Fruit fly (Drosophila melanogaster): ENCODE data around the gene Spn.

dm6 chr3L:2481470-2481869 lies 72.6 kb downstream of the Spn start:
- TF ChIP-seq CG17806 (tag; optimal IDR thresholded peaks at IDR 0.05) (peak; percentile 50), CG12605 (GFP tag; IDR thresholded peaks at IDR 0.05) (no peak), fd96Ca (GFP tag; IDR thresholded peaks at IDR 0.05) (peak; percentile 56; the same call in 1 of the 3 replicates), CG9948 (tag; optimal IDR thresholded peaks at IDR 0.05) (peak; percentile 29), CG13204 (GFP tag; optimal IDR thresholded peaks at IDR 0.05) (no peak), Pif1B (GFP tag; optimal IDR thresholded peaks at IDR 0.05) (peak; percentile 64), rn (GFP tag; IDR thresholded peaks at IDR 0.05) (peak; percentile 51; the same call in 1 of the 2 replicates), CG4496 (GFP tag; IDR thresholded peaks at IDR 0.05) (peak; percentile 49; the same call in 2 of the 3 replicates), CG8301 (tag; optimal IDR thresholded peaks at IDR 0.05) (peak; percentile 18), D1 (tag; optimal IDR thresholded peaks at IDR 0.05) (no peak), gl (tag; optimal IDR thresholded peaks at IDR 0.05) (no peak), CG34367 (tag; optimal IDR thresholded peaks at IDR 0.05) (no peak), Snoo (tag; optimal IDR thresholded peaks at IDR 0.05) (no peak)

All from whole organism, pupa.